Fruit fly (Drosophila melanogaster) Kc167 (cell line): ENCODE measurements around the gene beta-PheRS.

Experiments used
- Myc ChIP-seq: fragments of >200 bp; optimal IDR thresholded peaks from 2 replicates; lab custom pipeline; 2017; ENCODE audit warnings: missing external identifiers
- Sin3A ChIP-seq: fragments of >200 bp; optimal IDR thresholded peaks from 2 replicates; lab custom pipeline; 2018; ENCODE audit warnings: missing external identifiers
- h ChIP-seq: fragments of >200 bp; optimal IDR thresholded peaks from 3 replicates; lab custom pipeline; 2018; ENCODE audit warnings: missing external identifiers
- insv ChIP-seq: fragments of >200 bp; optimal IDR thresholded peaks from 3 replicates; lab custom pipeline; 2018; ENCODE audit warnings: missing external identifiers
- psq ChIP-seq: fragments of >200 bp; optimal IDR thresholded peaks from 2 replicates; lab custom pipeline; 2017; ENCODE audit warnings: missing external identifiers
- ttk ChIP-seq: sonication (Bioruptor generic); optimal IDR thresholded peaks from 2 replicates; lab custom pipeline; 2017; ENCODE audit warnings: missing external identifiers

The beta-PheRS gene

dm6 chr3R:24272232-24272631, 19.8 kb upstream of the beta-PheRS start:
- no peak for TF ChIP-seq psq (lab: Kevin White, UChicago)
- no peak for TF ChIP-seq insv (lab: Kevin White, UChicago)
- no peak for TF ChIP-seq Sin3A (lab: Kevin White, UChicago)
- TF ChIP-seq ttk (lab: Kevin White, UChicago), result no peak
- no peak for TF ChIP-seq Myc (lab: Kevin White, UChicago)
- no peak for TF ChIP-seq h (lab: Kevin White, UChicago)

dm6 chr3R:24271071-24271470, 18.6 kb upstream of the beta-PheRS start, which contains the start of gene jar:
TSS of gene jar (minus strand) at chr3R:24271233.
- no peak for TF ChIP-seq ttk (lab: Kevin White, UChicago)
- no peak for TF ChIP-seq Myc (lab: Kevin White, UChicago)
- TF ChIP-seq h (lab: Kevin White, UChicago), result no peak
- no peak for TF ChIP-seq insv (lab: Kevin White, UChicago)
- TF ChIP-seq Sin3A (lab: Kevin White, UChicago), result no peak
- no peak for TF ChIP-seq psq (lab: Kevin White, UChicago)

dm6 chr3R:24270578-24270977, 18.1 kb upstream of the beta-PheRS start:
- no peak for TF ChIP-seq h (lab: Kevin White, UChicago)
- TF ChIP-seq ttk (lab: Kevin White, UChicago), result no peak
- TF ChIP-seq Sin3A (lab: Kevin White, UChicago), result no peak
- no peak for TF ChIP-seq psq (lab: Kevin White, UChicago)
- no peak for TF ChIP-seq insv (lab: Kevin White, UChicago)
- TF ChIP-seq Myc (lab: Kevin White, UChicago), result no peak

- TF ChIP-seq h (lab: Kevin White, UChicago), result no peak
Measured at dm6 chr3R:24270034-24270433, 17.6 kb upstream of the beta-PheRS start.

- TF ChIP-seq h (lab: Kevin White, UChicago) (no peak), psq (lab: Kevin White, UChicago) (no peak), insv (lab: Kevin White, UChicago) (no peak), Sin3A (lab: Kevin White, UChicago) (no peak), Myc (lab: Kevin White, UChicago) (no peak), ttk (lab: Kevin White, UChicago) (no peak)
Measured at dm6 chr3R:24268293-24268692, 15.8 kb upstream of the beta-PheRS start.

- TF ChIP-seq Sin3A (lab: Kevin White, UChicago) (no peak), insv (lab: Kevin White, UChicago) (no peak), Myc (lab: Kevin White, UChicago) (no peak), h (lab: Kevin White, UChicago) (no peak), psq (lab: Kevin White, UChicago) (no peak), ttk (lab: Kevin White, UChicago) (no peak)
Measured at dm6 chr3R:24267580-24268202, 15.2 kb upstream of the beta-PheRS start.

- TF ChIP-seq insv (lab: Kevin White, UChicago) (no peak), Myc (lab: Kevin White, UChicago) (no peak), ttk (lab: Kevin White, UChicago) (no peak), psq (lab: Kevin White, UChicago) (no peak)
Measured at dm6 chr3R:24266786-24267579, 14.5 kb upstream of the beta-PheRS start.

dm6 chr3R:24264414-24265363, 12.2 kb upstream of the beta-PheRS start:
- TF ChIP-seq insv (lab: Kevin White, UChicago) (no peak), Sin3A (lab: Kevin White, UChicago) (no peak), ttk (lab: Kevin White, UChicago) (no peak), psq (lab: Kevin White, UChicago) (no peak), h (lab: Kevin White, UChicago) (no peak), Myc (lab: Kevin White, UChicago) (no peak)

- TF ChIP-seq ttk (lab: Kevin White, UChicago) (no peak), h (lab: Kevin White, UChicago) (no peak), Sin3A (lab: Kevin White, UChicago) (no peak), Myc (lab: Kevin White, UChicago) (no peak), insv (lab: Kevin White, UChicago) (no peak), psq (lab: Kevin White, UChicago) (no peak)
Measured at dm6 chr3R:24263588-24264413, 11.3 kb upstream of the beta-PheRS start.

- TF ChIP-seq ttk (lab: Kevin White, UChicago) (no peak), psq (lab: Kevin White, UChicago) (no peak), Myc (lab: Kevin White, UChicago) (no peak), insv (lab: Kevin White, UChicago) (no peak), Sin3A (lab: Kevin White, UChicago) (no peak), h (lab: Kevin White, UChicago) (no peak)
Measured at dm6 chr3R:24262923-24263322, 10.4 kb upstream of the beta-PheRS start.
